Fruit fly (Drosophila melanogaster): ENCODE data around the gene CASK.

Gene CASK

dm6 chr3R:21852579-21853233, 30.2 kb upstream of the CASK start (continued):
- peak; percentile 72 for TF ChIP-seq Eip78C (GFP tag)
- TF ChIP-seq Gug (GFP tag; IDR thresholded peaks at IDR 0.05) = no peak
- TF ChIP-seq CG11762 (GFP tag; optimal IDR thresholded peaks at IDR 0.05; ENCODE audit: insufficient read depth) = no peak
- TF ChIP-seq dac (GFP tag; optimal IDR thresholded peaks at IDR 0.05) = no peak
- peak; percentile 30 for TF ChIP-seq CG10631 (GFP tag; optimal IDR thresholded peaks at IDR 0.05)
- TF ChIP-seq ss (GFP tag; optimal IDR thresholded peaks at IDR 0.05) = peak; percentile 15 to 21
- TF ChIP-seq CG31627 (GFP tag; optimal IDR thresholded peaks at IDR 0.05) = no peak
- TF ChIP-seq Eip93F (GFP tag; optimal IDR thresholded peaks at IDR 0.05) = no peak
- peak; percentile 30 for TF ChIP-seq spab (GFP tag; optimal IDR thresholded peaks at IDR 0.05)
- no peak for TF ChIP-seq CG11902 (GFP tag; optimal IDR thresholded peaks at IDR 0.05)
- TF ChIP-seq CG8632 (GFP tag; optimal IDR thresholded peaks at IDR 0.05) = no peak
- no peak for TF ChIP-seq Sox15 (GFP tag; optimal IDR thresholded peaks at IDR 0.05)
- no peak for TF ChIP-seq achi (GFP tag; optimal IDR thresholded peaks at IDR 0.05)
- TF ChIP-seq CG8119 (GFP tag; IDR thresholded peaks at IDR 0.05) = 0 out of 3 replicates have a peak, but pooled peaks have one; percentile 12
- TF ChIP-seq CG7368 (GFP tag; optimal IDR thresholded peaks at IDR 0.05) = no peak
- no peak for TF ChIP-seq Hr39 (GFP tag; optimal IDR thresholded peaks at IDR 0.05)
- peak; percentile 66 for TF ChIP-seq CG32006 (GFP tag; optimal IDR thresholded peaks at IDR 0.05)
- TF ChIP-seq CG1621 (tag; optimal IDR thresholded peaks at IDR 0.05) = no peak
- TF ChIP-seq Smox (GFP tag; optimal IDR thresholded peaks at IDR 0.05) = no peak
- no peak for TF ChIP-seq lz (GFP tag; optimal IDR thresholded peaks at IDR 0.05)
- no peak for TF ChIP-seq CG3032 (tag; optimal IDR thresholded peaks at IDR 0.05)
- TF ChIP-seq CG6163 (GFP tag; IDR thresholded peaks at IDR 0.05) = peak; percentile 29; the same call in 1 of the 3 replicates
- TF ChIP-seq cyc (GFP tag; optimal IDR thresholded peaks at IDR 0.05) = no peak
- TF ChIP-seq Hr4 (GFP tag; optimal IDR thresholded peaks at IDR 0.05) = peak; percentile 11
- 0 out of 2 replicates have a peak, but pooled peaks have one; percentile 15 for TF ChIP-seq CG15336 (GFP tag; IDR thresholded peaks at IDR 0.05)
- no peak for TF ChIP-seq svp (GFP tag)
- TF ChIP-seq Sox14 (GFP tag; optimal IDR thresholded peaks at IDR 0.05) = peak; percentile 60
- peak; percentile 26 for TF ChIP-seq fd59A (GFP tag; optimal IDR thresholded peaks at IDR 0.05)

- peak; percentile 86 for TF ChIP-seq svp (GFP tag)
- peak; percentile 8 for TF ChIP-seq Eip78C (GFP tag)
- TF ChIP-seq CG32006 (GFP tag; optimal IDR thresholded peaks at IDR 0.05) = no peak
These were observed 29.4 kb upstream of the CASK start for dm6 chr3R:21851592-21852578.

dm6 chr3R:21849988-21850460, 27.6 kb upstream of the CASK start:
- no peak for TF ChIP-seq CG6854 (GFP tag; optimal IDR thresholded peaks at IDR 0.05)
- peak; percentile 60 for TF ChIP-seq eg (GFP tag; IDR thresholded peaks at IDR 0.05)
- no peak for TF ChIP-seq CG9139 (GFP tag; optimal IDR thresholded peaks at IDR 0.05)
- TF ChIP-seq CG8119 (GFP tag; IDR thresholded peaks at IDR 0.05) = peak; percentile 64
- TF ChIP-seq net (GFP tag; optimal IDR thresholded peaks at IDR 0.05) = peak; percentile 15
- TF ChIP-seq CG6792 (GFP tag; optimal IDR thresholded peaks at IDR 0.05) = peak; percentile 11
- TF ChIP-seq Blimp-1 (GFP tag; optimal IDR thresholded peaks at IDR 0.05) = no peak
- peak; percentile 36 for TF ChIP-seq CG31627 (GFP tag; optimal IDR thresholded peaks at IDR 0.05)
- peak; percentile 35 for TF ChIP-seq Eip75B (GFP tag; optimal IDR thresholded peaks at IDR 0.05)
- no peak for TF ChIP-seq Sox102F (GFP tag; optimal IDR thresholded peaks at IDR 0.05)
- TF ChIP-seq lz (GFP tag; optimal IDR thresholded peaks at IDR 0.05) = peak; percentile 37
- TF ChIP-seq CG10669 (GFP tag; optimal IDR thresholded peaks at IDR 0.05) = no peak
- no peak for TF ChIP-seq Ets96B (tag; optimal IDR thresholded peaks at IDR 0.05)
- peak; percentile 13 for TF ChIP-seq CG4318 (GFP tag; optimal IDR thresholded peaks at IDR 0.05)
- no peak for TF ChIP-seq CG11902 (GFP tag; optimal IDR thresholded peaks at IDR 0.05)
- peak; percentile 1 for TF ChIP-seq spab (GFP tag; optimal IDR thresholded peaks at IDR 0.05)
- peak; percentile 46 for TF ChIP-seq pdm3 (GFP tag; optimal IDR thresholded peaks at IDR 0.05)
- peak; percentile 65 for TF ChIP-seq Hr4 (GFP tag; optimal IDR thresholded peaks at IDR 0.05)
- TF ChIP-seq Hr39 (GFP tag; optimal IDR thresholded peaks at IDR 0.05) = peak; percentile 5
- peak; percentile 51; the same call in 1 of the 2 replicates for TF ChIP-seq CG11294 (GFP tag; IDR thresholded peaks at IDR 0.05)
- peak; percentile 7 for TF ChIP-seq CG6276 (GFP tag; optimal IDR thresholded peaks at IDR 0.05)
- TF ChIP-seq CG7368 (GFP tag; optimal IDR thresholded peaks at IDR 0.05) = no peak
- TF ChIP-seq fkh (GFP tag; optimal IDR thresholded peaks at IDR 0.05) = peak; percentile 32
- TF ChIP-seq CG3032 (tag; optimal IDR thresholded peaks at IDR 0.05) = peak; percentile 9
- peak; percentile 42 for TF ChIP-seq esn (GFP tag; optimal IDR thresholded peaks at IDR 0.05)
- peak; percentile 41 for TF ChIP-seq CG10631 (GFP tag; optimal IDR thresholded peaks at IDR 0.05)
- no peak for TF ChIP-seq fd59A (GFP tag; optimal IDR thresholded peaks at IDR 0.05)

Measured in whole organism, prepupa.